Worm (Caenorhabditis elegans) whole organism, late embryonic: Measurements from ENCODE around the gene T24B8.3.

ENCODE experiments used
- ceh-2 ChIP-seq: sonication (generic microtip); optimal IDR thresholded peaks from 2 replicates; lab custom pipeline; 2016; ENCODE audit warnings: missing genotype, missing genetic modification characterization, missing compliant biosample characterization
- ceh-31 ChIP-seq: sonication (generic microtip); optimal IDR thresholded peaks from 2 replicates; lab custom pipeline; 2016; ENCODE audit warnings: missing genetic modification characterization, missing compliant biosample characterization
- hlh-13 ChIP-seq: fragments of 200-800 bp; sonication (Bioruptor generic); optimal IDR thresholded peaks from 2 replicates; lab custom pipeline; 2018; ENCODE audit warnings: mild to moderate bottlenecking, missing genetic modification characterization, missing compliant biosample characterization
- nhr-232 ChIP-seq: sonication (generic microtip); optimal IDR thresholded peaks from 2 replicates; lab custom pipeline; 2016; ENCODE audit warnings: missing genetic modification characterization, missing compliant biosample characterization
- sox-4 ChIP-seq: sonication (generic microtip); optimal IDR thresholded peaks from 2 replicates; lab custom pipeline; 2017; ENCODE audit warnings: mild to moderate bottlenecking, missing genetic modification characterization, inconsistent platforms, missing compliant biosample characterization

ce11 chrII:9064437-9064836 lies 3.5 kb upstream of the T24B8.3 start:
- no peak for TF ChIP-seq ceh-31
- no peak for TF ChIP-seq ceh-2 (tag; lab: Kevin White, UChicago)
- TF ChIP-seq nhr-232 (tag; lab: Kevin White, UChicago) = no peak
- no peak for TF ChIP-seq sox-4
- TF ChIP-seq hlh-13 (GFP tag; lab: Kevin White, UChicago) = no peak
